Worm (Caenorhabditis elegans) whole organism, L2 larva: ENCODE measurements around the gene T09E8.4.

Source experiments
- egl-27 ChIP-seq: sonication (generic microtip); optimal IDR thresholded peaks from 3 replicates; lab custom pipeline; 2017; ENCODE audit warnings: missing biosample characterization, missing genetic modification reagents, missing genetic modification characterization
- nhr-11 ChIP-seq: fragments of 150-350 bp; optimal IDR thresholded peaks from 2 replicates; lab custom pipeline; 2014; ENCODE audit warnings: missing biosample characterization, missing genetic modification characterization
- nhr-129 ChIP-seq: fragments of 150-350 bp; optimal IDR thresholded peaks from 2 replicates; lab custom pipeline; 2014; ENCODE audit warnings: missing biosample characterization, missing genetic modification characterization
- nhr-77 ChIP-seq: fragments of 150-350 bp; optimal IDR thresholded peaks from 2 replicates; lab custom pipeline; 2014; ENCODE audit warnings: missing biosample characterization, missing genetic modification characterization
- snpc-4 ChIP-seq: fragments of 150-350 bp; optimal IDR thresholded peaks from 2 replicates; lab custom pipeline; 2014; ENCODE audit warnings: missing biosample characterization, missing genetic modification characterization
- ztf-11 ChIP-seq: sonication (generic microtip); optimal IDR thresholded peaks from 2 replicates; lab custom pipeline; 2017; ENCODE audit warnings: missing biosample characterization, missing genetic modification characterization

DNA sequence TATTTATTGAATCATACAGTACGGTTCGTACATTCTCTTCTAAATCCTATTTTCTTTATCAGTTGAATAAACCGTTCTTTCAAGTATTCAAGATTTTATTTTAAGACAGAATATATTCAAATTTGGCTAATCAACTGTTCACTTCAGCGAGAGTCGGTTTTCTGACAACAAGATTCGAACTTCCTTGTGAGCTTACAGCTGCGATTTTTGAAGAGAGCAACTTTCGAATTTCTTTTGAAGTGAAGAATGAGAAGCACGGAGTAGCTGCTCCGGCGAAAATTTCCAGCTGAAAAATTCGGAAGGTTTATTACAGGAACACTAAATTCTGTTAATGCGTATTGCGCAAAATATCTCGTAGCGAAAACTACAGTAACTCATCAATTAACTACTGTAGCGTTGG, 2.6 kb downstream of the T09E8.4 start:
- TF ChIP-seq ztf-11 (tag; lab: Kevin White, UChicago) (no peak), nhr-129 (tag; lab: Kevin White, UChicago) (no peak), nhr-11 (tag; lab: Kevin White, UChicago) (no peak), nhr-77 (no peak), egl-27 (tag; lab: Kevin White, UChicago) (no peak), snpc-4 (tag; lab: Kevin White, UChicago) (no peak)
